Worm (Caenorhabditis elegans) whole organism, mixed stage, embryonic: ENCODE measurements around the gene lat-1.

ENCODE experiments used
- M03D4.4 ChIP-seq: sonication (generic microtip); optimal IDR thresholded peaks from 2 replicates; lab custom pipeline; 2017; ENCODE audit warnings: mild to moderate bottlenecking, missing genetic modification characterization, missing compliant biosample characterization
- bed-3 ChIP-seq: fragments of 200-800 bp; sonication (Bioruptor generic); optimal IDR thresholded peaks from 3 replicates; lab custom pipeline; 2018; ENCODE audit warnings: mild to moderate bottlenecking, missing genetic modification characterization, moderate library complexity, missing compliant biosample characterization
- blmp-1 ChIP-seq: fragments of 150-350 bp; optimal IDR thresholded peaks from 2 replicates; lab custom pipeline; 2014; ENCODE audit warnings: missing biosample characterization, missing genetic modification characterization
- ceh-39 ChIP-seq: fragments of 150-350 bp; optimal IDR thresholded peaks from 2 replicates; lab custom pipeline; 2014; ENCODE audit warnings: missing biosample characterization, missing genetic modification characterization
- ceh-83 ChIP-seq: fragments of 200-800 bp; sonication (Bioruptor generic); optimal IDR thresholded peaks from 2 replicates; lab custom pipeline; 2018; ENCODE audit warnings: mild to moderate bottlenecking, missing genetic modification characterization, missing compliant biosample characterization
- ces-1 ChIP-seq: fragments of 150-350 bp; optimal IDR thresholded peaks from 2 replicates; lab custom pipeline; 2014; ENCODE audit warnings: missing biosample characterization, missing genetic modification reagents, missing genetic modification characterization
- cnd-1 ChIP-seq: fragments of 200-800 bp; sonication (Bioruptor generic); optimal IDR thresholded peaks from 2 replicates; lab custom pipeline; 2018; ENCODE audit warnings: mild to moderate bottlenecking, missing genetic modification characterization, missing compliant biosample characterization
- drap-1 ChIP-seq: fragments of 200-800 bp; sonication (Bioruptor generic); optimal IDR thresholded peaks from 3 replicates; lab custom pipeline; 2018; ENCODE audit warnings: mild to moderate bottlenecking, missing genetic modification characterization, missing compliant biosample characterization
- elt-1 ChIP-seq: sonication (generic microtip); optimal IDR thresholded peaks from 2 replicates; lab custom pipeline; 2017; ENCODE audit warnings: missing genetic modification characterization, mild to moderate bottlenecking, missing compliant biosample characterization, antibody characterized with exemption, moderate library complexity, borderline replicate concordance; ENCODE audit not compliant: insufficient read depth
- elt-3 ChIP-seq: fragments of 150-350 bp; optimal IDR thresholded peaks from 2 replicates; lab custom pipeline; 2014; ENCODE audit warnings: missing biosample characterization, missing genetic modification characterization
- flh-1 ChIP-seq: fragments of 200-800 bp; sonication (Bioruptor generic); optimal IDR thresholded peaks from 2 replicates; lab custom pipeline; 2018; ENCODE audit warnings: mild to moderate bottlenecking, missing genetic modification characterization, moderate library complexity, missing compliant biosample characterization
- ham-2 ChIP-seq: fragments of 200-800 bp; sonication (Bioruptor generic); optimal IDR thresholded peaks from 2 replicates; lab custom pipeline; 2018; ENCODE audit warnings: mild to moderate bottlenecking, missing genetic modification characterization, missing compliant biosample characterization
- hlh-1 ChIP-seq: fragments of 150-350 bp; optimal IDR thresholded peaks from 2 replicates; lab custom pipeline; 2014; ENCODE audit warnings: missing biosample characterization, missing genetic modification reagents, missing genetic modification characterization
- lin-13 ChIP-seq: fragments of 150-350 bp; optimal IDR thresholded peaks from 2 replicates; lab custom pipeline; 2014; ENCODE audit warnings: missing biosample characterization, missing genetic modification characterization
- lin-32 ChIP-seq: fragments of 200-800 bp; sonication (Bioruptor generic); optimal IDR thresholded peaks from 2 replicates; lab custom pipeline; 2018; ENCODE audit warnings: mild to moderate bottlenecking, missing genetic modification characterization, missing compliant biosample characterization
- mab-5 ChIP-seq: fragments of 150-350 bp; optimal IDR thresholded peaks from 2 replicates; lab custom pipeline; 2014; ENCODE audit warnings: missing biosample characterization, missing genetic modification characterization
- mep-1 ChIP-seq: fragments of 150-350 bp; optimal IDR thresholded peaks from 2 replicates; lab custom pipeline; 2017; ENCODE audit warnings: missing biosample characterization, missing genetic modification reagents, missing genetic modification characterization, inconsistent platforms
- mls-2 ChIP-seq: sonication (generic microtip); optimal IDR thresholded peaks from 2 replicates; lab custom pipeline; 2016; ENCODE audit warnings: mild to moderate bottlenecking, missing genetic modification characterization, moderate library complexity, missing compliant biosample characterization
- nhr-2 ChIP-seq: fragments of 150-350 bp; optimal IDR thresholded peaks from 2 replicates; lab custom pipeline; 2014; ENCODE audit warnings: missing biosample characterization, missing genetic modification characterization
- nhr-237 ChIP-seq: fragments of 150-350 bp; optimal IDR thresholded peaks from 2 replicates; lab custom pipeline; 2014; ENCODE audit warnings: missing biosample characterization, missing genetic modification characterization
- nhr-28 ChIP-seq: fragments of 150-350 bp; optimal IDR thresholded peaks from 2 replicates; lab custom pipeline; 2014; ENCODE audit warnings: missing biosample characterization, missing genetic modification characterization
- nhr-76 ChIP-seq: sonication (generic microtip); optimal IDR thresholded peaks from 2 replicates; lab custom pipeline; 2017; ENCODE audit warnings: missing biosample characterization, missing genetic modification characterization
- pha-4 ChIP-seq: fragments of 150-350 bp; optimal IDR thresholded peaks from 2 replicates; lab custom pipeline; 2018; ENCODE audit warnings: missing biosample characterization, missing genetic modification reagents, missing genetic modification characterization
- sem-2 ChIP-seq: fragments of 200-800 bp; sonication (Bioruptor generic); optimal IDR thresholded peaks from 2 replicates; lab custom pipeline; 2018; ENCODE audit warnings: mild to moderate bottlenecking, missing genetic modification characterization, missing compliant biosample characterization
- snpc-4 ChIP-seq: fragments of 150-350 bp; optimal IDR thresholded peaks from 2 replicates; lab custom pipeline; 2014; ENCODE audit warnings: missing biosample characterization, missing genetic modification characterization
- sptf-1 ChIP-seq: sonication (generic microtip); optimal IDR thresholded peaks from 2 replicates; lab custom pipeline; 2017; ENCODE audit warnings: mild to moderate bottlenecking, missing genetic modification characterization, moderate library complexity, missing compliant biosample characterization
- tbx-8 ChIP-seq: fragments of 200-800 bp; sonication (Bioruptor generic); optimal IDR thresholded peaks from 2 replicates; lab custom pipeline; 2018; ENCODE audit warnings: mild to moderate bottlenecking, missing genetic modification characterization, moderate library complexity, missing compliant biosample characterization
- unc-39 ChIP-seq: fragments of 150-350 bp; optimal IDR thresholded peaks from 2 replicates; lab custom pipeline; 2014; ENCODE audit warnings: missing biosample characterization, missing genetic modification characterization
- unc-62 ChIP-seq: fragments of 150-350 bp; optimal IDR thresholded peaks from 2 replicates; lab custom pipeline; 2014; ENCODE audit warnings: missing biosample characterization, missing genetic modification reagents, missing genetic modification characterization
- zip-8 ChIP-seq: fragments of 150-350 bp; optimal IDR thresholded peaks from 2 replicates; lab custom pipeline; 2014; ENCODE audit warnings: missing biosample characterization, missing genetic modification characterization
- ztf-11 ChIP-seq: fragments of 150-350 bp; optimal IDR thresholded peaks from 2 replicates; lab custom pipeline; 2014; ENCODE audit warnings: missing biosample characterization, missing genetic modification characterization

lat-1 gene

ce11 chrII:8899357-8899748, 2.7 kb downstream of the lat-1 start:
- no peak for TF ChIP-seq mep-1 (tag; lab: Kevin White, UChicago)
- peak; percentile 69 for TF ChIP-seq nhr-2 (tag; lab: Kevin White, UChicago)
- peak; percentile 69 for TF ChIP-seq ces-1
- peak; percentile 67 for TF ChIP-seq pha-4 (tag; lab: Kevin White, UChicago)
- TF ChIP-seq zip-8: peak; percentile 35
- no peak for TF ChIP-seq snpc-4 (tag; lab: Kevin White, UChicago)
- TF ChIP-seq lin-13 (tag; lab: Kevin White, UChicago): no peak
- TF ChIP-seq nhr-28 (tag; lab: Kevin White, UChicago): no peak
- TF ChIP-seq, all 35 proteins: peak for 4

ce11 chrII:8903871-8904270, 7.2 kb downstream of the lat-1 start:
- TF ChIP-seq blmp-1 (tag; lab: Kevin White, UChicago) (no peak), ceh-39 (tag; lab: Kevin White, UChicago) (no peak), M03D4.4 (no peak), zip-8 (no peak), drap-1 (no peak), mep-1 (tag; lab: Kevin White, UChicago) (no peak), nhr-237 (tag; lab: Kevin White, UChicago) (no peak), unc-62 (no peak)

ce11 chrII:8911929-8912328, 15.3 kb downstream of the lat-1 start, which contains the start of gene B0457.4:
TSS of gene B0457.4 (minus strand) at chrII:8912029.
- no peak for TF ChIP-seq hlh-1 (tag; lab: Kevin White, UChicago)
- no peak for TF ChIP-seq zip-8
- no peak for TF ChIP-seq elt-1 (tag; lab: Kevin White, UChicago)
- no peak for TF ChIP-seq sptf-1 (tag; lab: Kevin White, UChicago)
- no peak for TF ChIP-seq snpc-4 (tag; lab: Kevin White, UChicago)
- no peak for TF ChIP-seq unc-39
- no peak for TF ChIP-seq sem-2 (GFP tag; lab: Kevin White, UChicago)
- no peak for TF ChIP-seq unc-62
- no peak for TF ChIP-seq mls-2 (tag; lab: Kevin White, UChicago)
- TF ChIP-seq ceh-39 (tag; lab: Kevin White, UChicago): no peak
- TF ChIP-seq blmp-1 (tag; lab: Kevin White, UChicago): no peak
- TF ChIP-seq nhr-237 (tag; lab: Kevin White, UChicago): no peak
- TF ChIP-seq mep-1 (tag; lab: Kevin White, UChicago): no peak
- TF ChIP-seq mab-5 (tag; lab: Kevin White, UChicago): no peak
- no peak for TF ChIP-seq ham-2 (GFP tag; lab: Kevin White, UChicago)
- no peak for TF ChIP-seq cnd-1 (tag; lab: Kevin White, UChicago)
- no peak for TF ChIP-seq nhr-76
- no peak for TF ChIP-seq flh-1
- TF ChIP-seq ces-1: no peak

ce11 chrII:8912523-8913017, 15.9 kb downstream of the lat-1 start:
- TF ChIP-seq mep-1 (tag; lab: Kevin White, UChicago): no peak
- no peak for TF ChIP-seq nhr-2 (tag; lab: Kevin White, UChicago)
- no peak for TF ChIP-seq blmp-1 (tag; lab: Kevin White, UChicago)
- TF ChIP-seq drap-1: no peak
- TF ChIP-seq nhr-76: no peak
- no peak for TF ChIP-seq cnd-1 (tag; lab: Kevin White, UChicago)

ce11 chrII:8914654-8915053, 18.0 kb downstream of the lat-1 start:
- TF ChIP-seq M03D4.4 (no peak), flh-1 (no peak), nhr-237 (tag; lab: Kevin White, UChicago) (no peak), nhr-28 (tag; lab: Kevin White, UChicago) (no peak), hlh-1 (tag; lab: Kevin White, UChicago) (no peak), ztf-11 (no peak), mab-5 (tag; lab: Kevin White, UChicago) (no peak), snpc-4 (tag; lab: Kevin White, UChicago) (no peak), zip-8 (no peak), ces-1 (no peak)

- TF ChIP-seq nhr-2 (tag; lab: Kevin White, UChicago) (no peak), nhr-28 (tag; lab: Kevin White, UChicago) (no peak), ces-1 (no peak), ceh-83 (no peak), sem-2 (GFP tag; lab: Kevin White, UChicago) (no peak), lin-32 (GFP tag; lab: Kevin White, UChicago) (no peak), unc-39 (no peak), sptf-1 (tag; lab: Kevin White, UChicago) (no peak), mls-2 (tag; lab: Kevin White, UChicago) (no peak), nhr-76 (no peak), zip-8 (no peak), M03D4.4 (no peak), cnd-1 (tag; lab: Kevin White, UChicago) (no peak), bed-3 (GFP tag; lab: Kevin White, UChicago) (no peak), elt-1 (tag; lab: Kevin White, UChicago) (no peak), ham-2 (GFP tag; lab: Kevin White, UChicago) (no peak), snpc-4 (tag; lab: Kevin White, UChicago) (no peak), mab-5 (tag; lab: Kevin White, UChicago) (no peak), tbx-8 (no peak), elt-3 (tag; lab: Kevin White, UChicago) (no peak)
Observed at ce11 chrII:8916656-8917055, 20.0 kb downstream of the lat-1 start.
